Worm (Caenorhabditis elegans) whole organism, young adult: ENCODE data around the gene ckr-2.

Source experiments
- B0261.1 ChIP-seq: sonication (generic microtip); optimal IDR thresholded peaks from 2 replicates; lab custom pipeline; 2016; ENCODE audit warnings: mild to moderate bottlenecking, missing genetic modification characterization, moderate library complexity, missing compliant biosample characterization
- C06A6.2 ChIP-seq: fragments of 200-800 bp; sonication (Bioruptor generic); conservative IDR thresholded peaks from 2 replicates; pipeline ENCODE4 v1.3.6; 2022; ENCODE audit warnings: missing genetic modification characterization, missing compliant biosample characterization
- F22D6.2 ChIP-seq: sonication (generic microtip); optimal IDR thresholded peaks from 2 replicates; lab custom pipeline; 2016; ENCODE audit warnings: mild to moderate bottlenecking, missing genetic modification characterization, missing compliant biosample characterization
- F33H1.4 ChIP-seq: fragments of 200-800 bp; sonication (Bioruptor generic); IDR thresholded peaks from 2 replicates; pipeline ENCODE4 v1.3.6; 2022; ENCODE audit warnings: missing genetic modification reagents, missing genetic modification characterization, missing compliant biosample characterization
- F37B4.10 ChIP-seq: fragments of 200-800 bp; sonication (Bioruptor generic); IDR thresholded peaks from 2 replicates; pipeline ENCODE4 v1.3.6; 2022; ENCODE audit warnings: missing genetic modification characterization, missing compliant biosample characterization
- K12H6.12 ChIP-seq: fragments of 200-800 bp; sonication (Bioruptor generic); optimal IDR thresholded peaks from 2 replicates; lab custom pipeline; 2018; ENCODE audit warnings: mild to moderate bottlenecking, missing genetic modification characterization, missing compliant biosample characterization
- T07F8.4 ChIP-seq: sonication (generic microtip); optimal IDR thresholded peaks from 2 replicates; lab custom pipeline; 2016; ENCODE audit warnings: mild to moderate bottlenecking, missing genetic modification characterization, moderate library complexity, missing compliant biosample characterization
- Y67H2A.10 ChIP-seq: fragments of 200-800 bp; sonication (Bioruptor generic); conservative IDR thresholded peaks from 2 replicates; pipeline ENCODE4 v1.3.6; 2022; ENCODE audit warnings: missing genetic modification reagents, missing genetic modification characterization, missing compliant biosample characterization
- Y79H2A.3 ChIP-seq: fragments of 200-800 bp; sonication (Bioruptor generic); conservative IDR thresholded peaks from 2 replicates; pipeline ENCODE4 v1.3.6; 2022; ENCODE audit warnings: missing genetic modification reagents, missing genetic modification characterization, missing compliant biosample characterization
- aptf-3 ChIP-seq: fragments of 200-800 bp; sonication (Bioruptor generic); IDR thresholded peaks from 2 replicates; pipeline ENCODE4 v1.3.6; 2022; ENCODE audit warnings: missing genetic modification characterization, missing compliant biosample characterization
- ccch-3 ChIP-seq: fragments of 200-800 bp; sonication (Bioruptor generic); optimal IDR thresholded peaks from 2 replicates; lab custom pipeline; 2018; ENCODE audit warnings: mild to moderate bottlenecking, missing genetic modification characterization, missing compliant biosample characterization
- cebp-2 ChIP-seq: fragments of 200-800 bp; sonication (Bioruptor generic); IDR thresholded peaks from 2 replicates; pipeline ENCODE4 v1.3.6; 2022; ENCODE audit warnings: missing genetic modification characterization, missing compliant biosample characterization
- ceh-100 ChIP-seq: fragments of 200-800 bp; sonication (Bioruptor generic); IDR thresholded peaks from 2 replicates; pipeline ENCODE4 v1.3.6; 2022; ENCODE audit warnings: missing genetic modification reagents, missing genetic modification characterization, missing compliant biosample characterization
- ceh-91 ChIP-seq: fragments of 200-800 bp; sonication (Bioruptor generic); IDR thresholded peaks from 2 replicates; pipeline ENCODE4 v1.3.6; 2022; ENCODE audit warnings: missing genetic modification reagents, missing genetic modification characterization, missing compliant biosample characterization
- egl-18 ChIP-seq: fragments of 200-800 bp; sonication (Bioruptor generic); IDR thresholded peaks from 2 replicates; pipeline ENCODE4 v1.3.6; 2022; ENCODE audit warnings: missing genetic modification reagents, missing genetic modification characterization, missing compliant biosample characterization
- egrh-3 ChIP-seq: fragments of 200-800 bp; sonication (Bioruptor generic); IDR thresholded peaks from 2 replicates; pipeline ENCODE4 v1.3.6; 2022; ENCODE audit warnings: missing genetic modification reagents, missing genetic modification characterization, missing compliant biosample characterization
- him-1 ChIP-seq: sonication (generic microtip); optimal IDR thresholded peaks from 2 replicates; lab custom pipeline; 2016; ENCODE audit warnings: missing genotype, missing genetic modification reagents, missing genetic modification characterization, missing compliant biosample characterization
- lin-26 ChIP-seq: fragments of 200-800 bp; sonication (Bioruptor generic); IDR thresholded peaks from 2 replicates; pipeline ENCODE4 v1.3.6; 2022; ENCODE audit warnings: missing genetic modification reagents, missing genetic modification characterization, missing compliant biosample characterization
- lin-54 ChIP-seq: fragments of 200-800 bp; sonication (Bioruptor generic); optimal IDR thresholded peaks from 2 replicates; lab custom pipeline; 2018; ENCODE audit warnings: mild to moderate bottlenecking, missing genetic modification characterization, missing compliant biosample characterization
- lir-1 ChIP-seq: fragments of 200-800 bp; sonication (Bioruptor generic); conservative IDR thresholded peaks from 2 replicates; pipeline ENCODE4 v1.3.6; 2022; ENCODE audit warnings: missing genetic modification reagents, missing genetic modification characterization, missing compliant biosample characterization
- lsl-1 ChIP-seq: fragments of 200-800 bp; sonication (Bioruptor generic); optimal IDR thresholded peaks from 2 replicates; lab custom pipeline; 2018; ENCODE audit warnings: mild to moderate bottlenecking, missing genetic modification characterization, moderate library complexity, missing compliant biosample characterization
- lsy-27 ChIP-seq: sonication (generic microtip); optimal IDR thresholded peaks from 2 replicates; lab custom pipeline; 2017; ENCODE audit warnings: missing genetic modification characterization, mild to moderate bottlenecking, missing compliant biosample characterization, antibody characterized with exemption, missing genotype, borderline replicate concordance; ENCODE audit not compliant: insufficient read depth
- madf-3 ChIP-seq: fragments of 200-800 bp; sonication (Bioruptor generic); IDR thresholded peaks from 2 replicates; pipeline ENCODE4 v1.3.6; 2022; ENCODE audit warnings: missing genetic modification reagents, missing genetic modification characterization, missing compliant biosample characterization
- mes-4 ChIP-seq: sonication (generic microtip); optimal IDR thresholded peaks from 2 replicates; lab custom pipeline; 2016; ENCODE audit warnings: missing genotype, missing genetic modification characterization, missing compliant biosample characterization
- nhr-27 ChIP-seq: fragments of 200-800 bp; sonication (Bioruptor generic); optimal IDR thresholded peaks from 2 replicates; lab custom pipeline; 2018; ENCODE audit warnings: mild to moderate bottlenecking, missing genetic modification characterization, moderate library complexity, missing compliant biosample characterization
- rec-8 ChIP-seq, 2 experiments: sonication (generic microtip); optimal IDR thresholded peaks; 2 replicates each; lab custom pipeline; 2016; ENCODE audit warnings: mild to moderate bottlenecking in 2 of 2, missing genetic modification characterization in 2 of 2, missing genetic modification reagents in 2 of 2, missing genotype in 2 of 2, missing biosample characterization in 1 of 2, missing compliant biosample characterization in 1 of 2, moderate library complexity in 1 of 2
- snpc-1.1 ChIP-seq: sonication (generic microtip); optimal IDR thresholded peaks from 2 replicates; lab custom pipeline; 2017; ENCODE audit warnings: missing genetic modification characterization, mild to moderate bottlenecking, missing compliant biosample characterization, antibody characterized with exemption, moderate library complexity, missing genotype, missing genetic modification reagents; ENCODE audit not compliant: insufficient read depth
- snpc-1.3 ChIP-seq: sonication (generic microtip); optimal IDR thresholded peaks from 2 replicates; lab custom pipeline; 2017; ENCODE audit warnings: missing genetic modification characterization, mild to moderate bottlenecking, missing compliant biosample characterization, antibody characterized with exemption, moderate library complexity, missing genotype, missing genetic modification reagents; ENCODE audit not compliant: insufficient read depth
- snpc-3.4 ChIP-seq: sonication (generic microtip); optimal IDR thresholded peaks from 2 replicates; lab custom pipeline; 2017; ENCODE audit warnings: missing genetic modification characterization, mild to moderate bottlenecking, missing compliant biosample characterization, antibody characterized with exemption, moderate library complexity, missing genotype, missing genetic modification reagents
- somi-1 ChIP-seq: fragments of 200-800 bp; sonication (Bioruptor generic); optimal IDR thresholded peaks from 2 replicates; lab custom pipeline; 2018; ENCODE audit warnings: mild to moderate bottlenecking, missing genetic modification characterization, missing compliant biosample characterization
- tlf-1 ChIP-seq: fragments of 200-800 bp; sonication (Bioruptor generic); optimal IDR thresholded peaks from 2 replicates; lab custom pipeline; 2018; ENCODE audit warnings: mild to moderate bottlenecking, missing genetic modification characterization, missing compliant biosample characterization
- unc-130 ChIP-seq: sonication (generic microtip); optimal IDR thresholded peaks from 2 replicates; lab custom pipeline; 2016; ENCODE audit warnings: missing genetic modification reagents, missing genetic modification characterization, missing compliant biosample characterization
- zim-3 ChIP-seq: sonication (generic microtip); optimal IDR thresholded peaks from 2 replicates; lab custom pipeline; 2017; ENCODE audit warnings: mild to moderate bottlenecking, missing genetic modification characterization, moderate library complexity, missing compliant biosample characterization
- ztf-18 ChIP-seq: sonication (generic microtip); optimal IDR thresholded peaks from 2 replicates; lab custom pipeline; 2016; ENCODE audit warnings: missing genotype, mild to moderate bottlenecking, missing genetic modification characterization, missing compliant biosample characterization
- ztf-22 ChIP-seq: fragments of 200-800 bp; sonication (Bioruptor generic); optimal IDR thresholded peaks from 2 replicates; lab custom pipeline; 2018; ENCODE audit warnings: mild to moderate bottlenecking, missing genetic modification characterization, moderate library complexity, missing compliant biosample characterization
- ztf-26 ChIP-seq: sonication (generic microtip); optimal IDR thresholded peaks from 2 replicates; lab custom pipeline; 2017; ENCODE audit warnings: missing genetic modification characterization, missing compliant biosample characterization
- ztf-6 ChIP-seq: fragments of 200-800 bp; sonication (Bioruptor generic); IDR thresholded peaks from 2 replicates; pipeline ENCODE4 v1.3.6; 2022; ENCODE audit warnings: missing genetic modification reagents, missing genetic modification characterization, missing compliant biosample characterization

Gene ckr-2

DNA sequence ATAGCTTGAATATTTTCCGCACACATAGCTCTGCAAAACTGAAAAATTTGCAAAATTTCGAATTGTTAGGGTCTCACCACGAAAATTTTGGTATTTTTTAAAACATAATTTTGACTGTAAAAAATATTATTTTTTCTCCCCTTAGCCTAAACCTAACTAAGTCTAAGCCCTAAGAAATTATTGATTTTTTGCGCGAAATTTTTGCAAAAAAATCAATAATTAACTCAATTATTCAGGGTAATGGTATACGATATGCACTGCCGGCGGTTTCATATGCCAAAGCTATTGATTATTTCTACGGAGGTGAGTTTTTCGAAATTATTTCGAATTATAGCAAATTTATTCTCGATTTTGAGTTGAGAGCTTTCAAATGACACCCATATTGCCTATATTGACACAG is 20.2 kb downstream of the ckr-2 start:
- TF ChIP-seq ztf-26 (no peak), snpc-1.3 (no peak), cebp-2 (GFP tag; lab: Robert Waterston, UW) (no peak), tlf-1 (no peak), F37B4.10 (GFP tag; lab: Robert Waterston, UW) (no peak), lir-1 (GFP tag; lab: Robert Waterston, UW) (no peak), rec-8 (tag; optimal IDR thresholded peaks at IDR 0.05; lab: Kevin White, UChicago) (no peak), ztf-22 (GFP tag; lab: Kevin White, UChicago) (no peak), snpc-3.4 (tag; lab: Kevin White, UChicago) (no peak), lin-54 (no peak), Y67H2A.10 (GFP tag; lab: Robert Waterston, UW) (no peak), ceh-91 (GFP tag; lab: Robert Waterston, UW) (no peak), B0261.1 (no peak), ztf-6 (GFP tag; lab: Robert Waterston, UW) (no peak), unc-130 (no peak), Y79H2A.3 (GFP tag; lab: Robert Waterston, UW) (no peak)
- TF ChIP-seq, all 124 proteins: peak for 0

- TF ChIP-seq egl-18 (GFP tag; lab: Robert Waterston, UW) (no peak), lsy-27 (tag; lab: Kevin White, UChicago) (no peak), madf-3 (GFP tag; lab: Robert Waterston, UW) (no peak), F22D6.2 (tag; lab: Kevin White, UChicago) (no peak), somi-1 (GFP tag; lab: Kevin White, UChicago) (no peak), Y67H2A.10 (GFP tag; lab: Robert Waterston, UW) (no peak), him-1 (tag; lab: Kevin White, UChicago) (no peak), K12H6.12 (tag; lab: Kevin White, UChicago) (no peak)
Measured at ce11 chrIII:1997569-1997968, 23.8 kb downstream of the ckr-2 start, which contains the start of gene lgc-42. lgc-42 (plus strand) TSS chrIII:1997869.

DNA sequence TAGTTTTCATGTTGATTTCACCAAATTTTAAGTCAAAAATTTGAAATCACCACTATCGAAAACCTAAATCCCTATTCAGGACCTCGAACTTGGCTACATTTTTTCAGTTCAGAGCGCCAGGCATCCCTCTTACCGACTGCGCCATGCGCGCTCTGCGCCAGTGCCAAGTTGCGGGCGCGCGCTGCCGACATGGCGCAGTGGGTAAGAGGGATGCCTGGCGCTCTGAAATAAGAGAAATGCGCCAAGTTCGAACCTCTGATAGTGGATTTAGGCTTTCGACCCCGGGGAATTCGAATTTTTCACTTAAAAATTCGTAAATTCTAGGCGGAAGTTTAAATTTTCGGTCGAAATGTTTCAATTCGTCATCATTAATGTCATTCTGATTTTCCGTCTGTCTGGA is 31.5 kb downstream of the ckr-2 start:
- TF ChIP-seq ccch-3 (GFP tag; lab: Kevin White, UChicago) (no peak), egrh-3 (peak; percentile 55; the same call in 1 of the 2 replicates)

DNA sequence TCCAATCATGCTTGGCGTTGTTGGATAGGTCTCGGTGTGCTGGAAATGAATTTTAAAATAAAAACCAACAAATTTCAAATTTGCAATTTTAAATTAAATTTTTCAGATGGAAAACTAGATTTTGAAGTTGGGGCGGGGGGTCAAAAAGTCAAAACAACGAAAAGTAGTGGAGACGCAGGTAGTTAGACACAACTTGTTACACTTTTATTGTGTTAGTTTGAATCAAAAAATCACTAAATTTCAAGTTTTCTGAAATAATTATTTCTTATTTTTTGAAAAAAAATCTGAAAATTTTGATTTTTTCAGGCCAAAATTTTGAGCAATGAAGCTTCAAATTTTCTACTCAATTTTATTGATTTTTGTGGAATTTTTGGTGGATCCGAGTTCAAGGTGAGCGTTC is 33.7 kb downstream of the ckr-2 start, which contains the start of gene Y39A3B.8:
Gene Y39A3B.8 (plus strand): TSS at position 301 of the 400 bp plus-strand sequence.
- TF ChIP-seq egrh-3 (no peak), ztf-18 (tag; lab: Kevin White, UChicago) (no peak), lsl-1 (GFP tag; lab: Kevin White, UChicago) (no peak), aptf-3 (no peak), nhr-27 (tag; lab: Kevin White, UChicago) (no peak), ceh-100 (GFP tag; lab: Robert Waterston, UW) (no peak), snpc-3.4 (tag; lab: Kevin White, UChicago) (no peak), madf-3 (GFP tag; lab: Robert Waterston, UW) (no peak), mes-4 (tag; lab: Kevin White, UChicago) (no peak), ztf-6 (GFP tag; lab: Robert Waterston, UW) (no peak)

DNA sequence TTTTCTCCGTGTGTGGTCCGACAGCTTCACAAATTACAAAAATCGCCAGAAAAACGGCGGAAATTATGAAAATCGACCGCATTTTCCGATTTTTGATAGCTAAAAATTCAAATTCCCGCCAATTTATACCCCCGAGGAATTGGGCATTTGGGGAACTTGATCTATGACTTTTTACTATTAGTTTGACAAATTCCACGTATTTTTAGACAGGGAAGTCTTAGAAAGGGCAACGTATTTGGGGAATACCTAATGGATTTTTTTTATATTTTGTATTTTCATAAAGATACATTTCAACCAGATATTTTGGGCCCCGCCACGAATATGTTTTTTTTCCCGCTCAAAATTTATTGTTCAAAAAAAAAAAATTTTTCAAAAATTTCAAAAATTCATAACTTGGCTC is 36.5 kb downstream of the ckr-2 start, which contains the start of gene Y39A3B.7:
Gene Y39A3B.7 (minus strand): TSS at position 101 of the 400 bp plus-strand sequence.
- TF ChIP-seq zim-3 (tag; lab: Kevin White, UChicago): no peak
- TF ChIP-seq C06A6.2: no peak
- TF ChIP-seq snpc-1.3: no peak
- no peak for TF ChIP-seq F22D6.2 (tag; lab: Kevin White, UChicago)
- TF ChIP-seq ztf-26: no peak
- TF ChIP-seq snpc-1.1 (tag; lab: Kevin White, UChicago): no peak
- TF ChIP-seq F33H1.4 (GFP tag; lab: Robert Waterston, UW): no peak
- TF ChIP-seq B0261.1: no peak
- no peak for TF ChIP-seq lin-26 (GFP tag; lab: Robert Waterston, UW)
- no peak for TF ChIP-seq T07F8.4 (tag; lab: Kevin White, UChicago)
- TF ChIP-seq F37B4.10 (GFP tag; lab: Robert Waterston, UW): no peak
- no peak for TF ChIP-seq mes-4 (tag; lab: Kevin White, UChicago)
